Fruit fly (Drosophila melanogaster) whole organism, embryonic: Measurements from ENCODE around the gene Scm.

Source experiments
- Aef1 ChIP-seq: fragments of 200-800 bp; sonication (Bioruptor generic); IDR thresholded peaks from 3 replicates; pipeline ENCODE4 v1.3.6; 2022; ENCODE audit warnings: missing biosample characterization, missing genetic modification characterization
- Blimp-1 ChIP-seq: fragments of 200-800 bp; sonication (Bioruptor generic); optimal IDR thresholded peaks from 3 replicates; lab custom pipeline; 2018; ENCODE audit warnings: missing biosample characterization, missing genetic modification characterization, mild to moderate bottlenecking, moderate library complexity, missing genetic modification reagents
- CG12155 ChIP-seq: fragments of 200-800 bp; sonication (Bioruptor generic); optimal IDR thresholded peaks from 3 replicates; lab custom pipeline; 2016; ENCODE audit warnings: missing biosample characterization, missing genetic modification characterization
- CG12769 ChIP-seq: fragments of 200-800 bp; sonication (Bioruptor generic); optimal IDR thresholded peaks from 2 replicates; lab custom pipeline; 2019; ENCODE audit warnings: missing biosample characterization, mild to moderate bottlenecking, missing genetic modification characterization, moderate library complexity
- CG13775 ChIP-seq: fragments of 200-800 bp; sonication (Bioruptor generic); optimal IDR thresholded peaks from 3 replicates; lab custom pipeline; 2017; ENCODE audit warnings: missing biosample characterization, mild to moderate bottlenecking, missing genetic modification characterization
- CG13894 ChIP-seq: fragments of 200-800 bp; sonication (Bioruptor generic); optimal IDR thresholded peaks from 3 replicates; lab custom pipeline; 2018; ENCODE audit warnings: missing biosample characterization, mild to moderate bottlenecking, missing genetic modification characterization, moderate library complexity
- CG14014 ChIP-seq: fragments of 200-800 bp; sonication (Bioruptor generic); IDR thresholded peaks from 2 replicates; pipeline ENCODE4 v1.3.6; 2022; ENCODE audit warnings: missing biosample characterization, missing genetic modification characterization
- CG14050 ChIP-seq: fragments of 200-800 bp; sonication (Bioruptor generic); IDR thresholded peaks from 3 replicates; pipeline ENCODE4 v1.3.6; 2022; ENCODE audit warnings: missing biosample characterization, missing genetic modification characterization
- CG14441 ChIP-seq: fragments of 200-800 bp; sonication (Bioruptor generic); IDR thresholded peaks from 2 replicates; pipeline ENCODE4 v1.3.6; 2022; ENCODE audit warnings: missing biosample characterization, missing genetic modification characterization
- CG15479 ChIP-seq: fragments of 200-800 bp; sonication (Bioruptor generic); optimal IDR thresholded peaks from 3 replicates; lab custom pipeline; 2019; ENCODE audit warnings: missing biosample characterization, mild to moderate bottlenecking, missing genetic modification characterization, moderate library complexity
- CG16813 ChIP-seq: fragments of 200-800 bp; sonication (Bioruptor generic); IDR thresholded peaks from 3 replicates; pipeline ENCODE4 v1.3.6; 2022; ENCODE audit warnings: missing biosample characterization, missing genetic modification characterization; ENCODE audit not compliant: partially characterized antibody
- CG18599 ChIP-seq: fragments of 200-800 bp; sonication (Bioruptor generic); optimal IDR thresholded peaks from 3 replicates; lab custom pipeline; 2017; ENCODE audit warnings: missing biosample characterization, missing genetic modification characterization, mild to moderate bottlenecking, moderate library complexity, missing genetic modification reagents
- CG2116 ChIP-seq: fragments of 200-800 bp; sonication (Bioruptor generic); optimal IDR thresholded peaks from 3 replicates; lab custom pipeline; 2018; ENCODE audit warnings: missing biosample characterization, mild to moderate bottlenecking, missing genetic modification characterization
- CG2199 ChIP-seq: fragments of 200-800 bp; sonication (Bioruptor generic); IDR thresholded peaks from 3 replicates; pipeline ENCODE4 v1.3.6; 2022; ENCODE audit warnings: missing biosample characterization, missing genetic modification characterization
- CG31224 ChIP-seq: fragments of 200-800 bp; sonication (Bioruptor generic); IDR thresholded peaks from 2 replicates; pipeline ENCODE4 v1.3.6; 2022; ENCODE audit warnings: missing biosample characterization, missing genetic modification characterization
- CG3838 ChIP-seq: fragments of 200-800 bp; sonication (Bioruptor generic); optimal IDR thresholded peaks from 3 replicates; lab custom pipeline; 2016; ENCODE audit warnings: missing biosample characterization, missing genetic modification characterization
- CG6272 ChIP-seq: fragments of 200-800 bp; sonication (Bioruptor generic); IDR thresholded peaks from 2 replicates; pipeline ENCODE4 v1.3.6; 2022; ENCODE audit warnings: missing biosample characterization, missing genetic modification characterization
- CG6689 ChIP-seq: fragments of 200-800 bp; sonication (Bioruptor generic); IDR thresholded peaks from 2 replicates; pipeline ENCODE4 v1.3.6; 2022; ENCODE audit warnings: missing biosample characterization, missing genetic modification characterization
- CG7786 ChIP-seq: fragments of 200-800 bp; sonication (Bioruptor generic); optimal IDR thresholded peaks from 2 replicates; lab custom pipeline; 2016; ENCODE audit warnings: missing biosample characterization, missing genetic modification characterization
- CG8944 ChIP-seq: fragments of 200-800 bp; sonication (Bioruptor generic); optimal IDR thresholded peaks from 3 replicates; lab custom pipeline; 2016; ENCODE audit warnings: missing biosample characterization, missing genetic modification characterization
- Deaf1 ChIP-seq: fragments of 200-800 bp; optimal IDR thresholded peaks from 3 replicates; lab custom pipeline; 2019; ENCODE audit warnings: missing biosample characterization, mild to moderate bottlenecking, missing genetic modification characterization, moderate library complexity
- Dref ChIP-seq: fragments of 200-800 bp; sonication (Bioruptor generic); IDR thresholded peaks from 2 replicates; pipeline ENCODE4 v1.3.6; 2022; ENCODE audit warnings: missing biosample characterization, missing genetic modification characterization
- Drgx ChIP-seq: fragments of 200-800 bp; sonication (Bioruptor generic); IDR thresholded peaks from 2 replicates; pipeline ENCODE4 v1.3.6; 2022; ENCODE audit warnings: missing biosample characterization, missing genetic modification characterization
- E2f1 ChIP-seq: fragments of 200-800 bp; sonication (Bioruptor generic); IDR thresholded peaks from 2 replicates; pipeline ENCODE4 v1.3.6; 2022; ENCODE audit warnings: missing biosample characterization, missing genetic modification characterization
- Med ChIP-seq: fragments of 200-800 bp; sonication (Bioruptor generic); peaks from one replicate; lab custom pipeline; 2016; ENCODE audit warnings: missing biosample characterization, missing genetic modification characterization, mild to moderate bottlenecking, inconsistent platforms, moderate library complexity
- Mrtf ChIP-seq: fragments of 200-800 bp; sonication (Bioruptor generic); IDR thresholded peaks from 3 replicates; pipeline ENCODE4 v1.3.6; 2022; ENCODE audit warnings: missing biosample characterization, missing genetic modification characterization
- NC2β ChIP-seq: fragments of 200-800 bp; sonication (Bioruptor generic); optimal IDR thresholded peaks from 2 replicates; lab custom pipeline; 2016; ENCODE audit warnings: missing biosample characterization, missing genetic modification characterization
- NfI ChIP-seq: fragments of 200-800 bp; sonication (Bioruptor generic); optimal IDR thresholded peaks from 3 replicates; lab custom pipeline; 2018; ENCODE audit warnings: missing biosample characterization, mild to moderate bottlenecking, missing genetic modification characterization, moderate library complexity
- Rx ChIP-seq: fragments of 200-800 bp; sonication (Bioruptor generic); IDR thresholded peaks from 2 replicates; pipeline ENCODE4 v1.3.6; 2022; ENCODE audit warnings: missing biosample characterization, missing genetic modification characterization
- Sry-δ ChIP-seq: fragments of 200-800 bp; sonication (Bioruptor generic); optimal IDR thresholded peaks from 2 replicates; lab custom pipeline; 2016; ENCODE audit warnings: missing biosample characterization, missing genetic modification characterization
- Taf1 ChIP-seq: fragments of 200-800 bp; sonication (Bioruptor generic); IDR thresholded peaks from 2 replicates; pipeline ENCODE4 v1.3.6; 2022; ENCODE audit warnings: missing biosample characterization, missing genetic modification characterization
- Trl ChIP-seq, 3 experiments: fragments of >200 bp in 2 of 3; fragments of 200-800 bp in 1 of 3; sonication (Bioruptor generic) in 1 of 3; optimal IDR thresholded peaks; 2 replicates in 1 of 3; 3 replicates in 2 of 3; lab custom pipeline; 2016 to 2017; ENCODE audit warnings: missing biosample characterization in 1 of 3, missing genetic modification characterization in 1 of 3
- Xbp1 ChIP-seq: fragments of 200-800 bp; sonication (Bioruptor generic); optimal IDR thresholded peaks from 3 replicates; lab custom pipeline; 2016; ENCODE audit warnings: missing biosample characterization, mild to moderate bottlenecking, missing genetic modification characterization
- cas ChIP-seq: fragments of 200-800 bp; sonication (Bioruptor generic); IDR thresholded peaks from 2 replicates; pipeline ENCODE4 v1.3.6; 2022; ENCODE audit warnings: missing biosample characterization, missing genetic modification characterization
- eve ChIP-seq, 2 experiments: fragments of >200 bp; optimal IDR thresholded peaks; 2 replicates each; lab custom pipeline; 2017; ENCODE audit warnings: missing biosample characterization in 2 of 2, missing genetic modification characterization in 2 of 2
- exex ChIP-seq: fragments of 200-800 bp; sonication (Bioruptor generic); optimal IDR thresholded peaks from 4 replicates; lab custom pipeline; 2018; ENCODE audit warnings: missing biosample characterization, mild to moderate bottlenecking, missing genetic modification characterization, moderate library complexity
- fd102C ChIP-seq: fragments of 200-800 bp; sonication (Bioruptor generic); optimal IDR thresholded peaks from 2 replicates; lab custom pipeline; 2018; ENCODE audit warnings: missing biosample characterization, mild to moderate bottlenecking, missing genetic modification characterization, moderate library complexity
- gem ChIP-seq: fragments of 200-800 bp; sonication (Bioruptor generic); optimal IDR thresholded peaks from 2 replicates; lab custom pipeline; 2019; ENCODE audit warnings: missing biosample characterization, mild to moderate bottlenecking, missing genetic modification characterization, moderate library complexity
- hb ChIP-seq: fragments of 200-800 bp; sonication (Bioruptor generic); IDR thresholded peaks from 3 replicates; pipeline ENCODE4 v1.3.6; 2022; ENCODE audit warnings: missing biosample characterization, missing genetic modification characterization; ENCODE audit not compliant: partially characterized antibody
- jigr1 ChIP-seq: fragments of 200-800 bp; sonication (Bioruptor generic); IDR thresholded peaks from 3 replicates; pipeline ENCODE4 v1.3.6; 2022; ENCODE audit warnings: missing biosample characterization, missing genetic modification characterization
- kah ChIP-seq: fragments of 200-800 bp; sonication (Bioruptor generic); optimal IDR thresholded peaks from 2 replicates; lab custom pipeline; 2018; ENCODE audit warnings: missing biosample characterization, mild to moderate bottlenecking, missing genetic modification characterization
- maf-S ChIP-seq: fragments of 200-800 bp; sonication (Bioruptor generic); optimal IDR thresholded peaks from 2 replicates; lab custom pipeline; 2016; ENCODE audit warnings: missing biosample characterization, missing genetic modification characterization
- odd ChIP-seq: fragments of 200-800 bp; sonication (Bioruptor generic); optimal IDR thresholded peaks from 2 replicates; lab custom pipeline; 2017; ENCODE audit warnings: missing biosample characterization, mild to moderate bottlenecking, missing genetic modification characterization
- sd ChIP-seq: fragments of 200-800 bp; sonication (Bioruptor generic); optimal IDR thresholded peaks from 3 replicates; lab custom pipeline; 2018; ENCODE audit warnings: missing biosample characterization, mild to moderate bottlenecking, missing genetic modification characterization, moderate library complexity
- so ChIP-seq: fragments of 200-800 bp; sonication (Bioruptor generic); IDR thresholded peaks from 3 replicates; pipeline ENCODE4 v1.3.6; 2022; ENCODE audit warnings: missing biosample characterization, missing genetic modification characterization
- tin ChIP-seq: fragments of 200-800 bp; sonication (Bioruptor generic); optimal IDR thresholded peaks from 3 replicates; lab custom pipeline; 2016; ENCODE audit warnings: missing biosample characterization, missing genetic modification characterization
- trh ChIP-seq: fragments of 200-800 bp; sonication (Bioruptor generic); optimal IDR thresholded peaks from 2 replicates; lab custom pipeline; 2016; ENCODE audit warnings: missing biosample characterization, missing genetic modification characterization
- twi ChIP-seq: fragments of 200-800 bp; optimal IDR thresholded peaks from 2 replicates; lab custom pipeline; 2019; ENCODE audit warnings: missing biosample characterization, mild to moderate bottlenecking, missing genetic modification characterization, moderate library complexity
- unc-4 ChIP-seq: fragments of 200-800 bp; sonication (Bioruptor generic); IDR thresholded peaks from 2 replicates; pipeline ENCODE4 v1.3.6; 2022; ENCODE audit warnings: missing biosample characterization, missing genetic modification characterization; ENCODE audit not compliant: partially characterized antibody
- wor ChIP-seq: fragments of 200-800 bp; sonication (Bioruptor generic); IDR thresholded peaks from 2 replicates; pipeline ENCODE4 v1.3.6; 2022; ENCODE audit warnings: missing biosample characterization, missing genetic modification characterization
- yki ChIP-seq: fragments of >200 bp; optimal IDR thresholded peaks from 3 replicates; lab custom pipeline; 2018
- zen2 ChIP-seq: fragments of 200-800 bp; sonication (Bioruptor generic); IDR thresholded peaks from 3 replicates; pipeline ENCODE4 v1.3.6; 2022; ENCODE audit warnings: missing biosample characterization, missing genetic modification characterization; ENCODE audit not compliant: partially characterized antibody
- zfh1 ChIP-seq: fragments of 200-800 bp; sonication (Bioruptor generic); IDR thresholded peaks from 3 replicates; pipeline ENCODE4 v1.3.6; 2022; ENCODE audit warnings: missing biosample characterization, missing genetic modification characterization

Gene Scm

DNA sequence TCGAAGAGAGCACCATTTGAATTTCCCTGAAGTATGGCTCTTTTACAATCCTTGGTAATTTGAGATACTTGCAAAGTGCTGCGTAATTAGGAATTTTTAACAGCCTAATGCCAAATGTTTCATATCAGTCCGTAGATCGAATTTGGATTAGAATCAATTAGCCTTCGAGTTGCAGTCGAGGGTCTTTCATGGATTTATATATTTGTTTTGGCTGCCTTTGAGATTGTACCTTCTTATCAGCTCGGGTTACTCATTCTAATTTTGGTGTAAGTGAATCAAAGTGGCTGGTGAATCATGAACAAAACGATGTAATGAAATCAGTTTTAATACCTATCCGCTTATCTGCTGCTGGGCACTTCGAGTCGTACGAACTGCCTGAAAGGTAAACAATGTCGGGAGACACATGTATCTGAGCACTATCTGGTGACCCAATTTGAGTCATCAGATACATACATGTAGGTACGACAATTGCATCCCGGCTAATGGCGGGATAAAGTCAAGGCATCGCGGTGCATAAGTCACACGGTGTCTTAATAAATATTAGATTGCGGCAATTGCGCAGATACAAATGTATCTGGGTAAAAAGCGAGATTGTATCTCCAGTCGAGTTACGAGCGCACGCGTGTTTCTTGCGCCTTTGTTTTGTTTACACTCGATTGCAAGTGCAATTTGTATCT lies 41.6 kb downstream of the Scm start (continued):
- TF ChIP-seq hb: no peak
- no peak for TF ChIP-seq CG2199
- no peak for TF ChIP-seq sd (tag; lab: Kevin White, UChicago)
- no peak for TF ChIP-seq CG12769
- TF ChIP-seq Trl (optimal IDR thresholded peaks at IDR 0.05; lab: Kevin White, UChicago): no peak
- no peak for TF ChIP-seq Trl (GFP tag; optimal IDR thresholded peaks at IDR 0.05; lab: Kevin White, UChicago)
- TF ChIP-seq tin (GFP tag; lab: Kevin White, UChicago): no peak
- TF ChIP-seq zfh1 (GFP tag; lab: Robert Waterston, UW): no peak
- no peak for TF ChIP-seq cas (GFP tag; lab: Robert Waterston, UW)
- TF ChIP-seq Sry-δ (GFP tag; lab: Kevin White, UChicago): no peak
- TF ChIP-seq CG2116 (GFP tag; lab: Kevin White, UChicago): no peak
- TF ChIP-seq CG15479 (GFP tag; lab: Kevin White, UChicago): peak; percentile 89
- TF ChIP-seq CG31224: no peak
- no peak for TF ChIP-seq wor (GFP tag; lab: Robert Waterston, UW)
- TF ChIP-seq Aef1 (GFP tag; lab: Robert Waterston, UW): no peak
- TF ChIP-seq Dref (GFP tag; lab: Robert Waterston, UW): no peak
- no peak for TF ChIP-seq NC2β (GFP tag; lab: Kevin White, UChicago)
- no peak for TF ChIP-seq CG6689
- no peak for TF ChIP-seq CG16813
- peak in 1 of 2 experiments; percentile 69 for TF ChIP-seq eve (GFP tag; optimal IDR thresholded peaks at IDR 0.05; lab: Kevin White, UChicago)
- no peak; the same call in 1 of the 2 replicates for TF ChIP-seq CG14014
- no peak for TF ChIP-seq twi
- TF ChIP-seq CG13894 (tag; lab: Kevin White, UChicago): no peak
- TF ChIP-seq unc-4 (GFP tag; lab: Robert Waterston, UW): no peak
- no peak for TF ChIP-seq CG7786
- TF ChIP-seq Rx (GFP tag; lab: Robert Waterston, UW): no peak
- TF ChIP-seq maf-S (GFP tag; lab: Kevin White, UChicago): no peak
- no peak for TF ChIP-seq Blimp-1 (GFP tag; lab: Kevin White, UChicago)
- TF ChIP-seq CG12155: no peak
- TF ChIP-seq CG6272: no peak
- no peak for TF ChIP-seq CG18599
- TF ChIP-seq CG14050 (GFP tag; lab: Robert Waterston, UW): no peak
- TF ChIP-seq gem (tag; lab: Kevin White, UChicago): no peak
- no peak for TF ChIP-seq zen2 (GFP tag; lab: Robert Waterston, UW)
- TF ChIP-seq exex (tag; lab: Kevin White, UChicago): peak; percentile 65
- TF ChIP-seq NfI (GFP tag; lab: Kevin White, UChicago): no peak
- no peak for TF ChIP-seq jigr1 (GFP tag; lab: Robert Waterston, UW)

DNA sequence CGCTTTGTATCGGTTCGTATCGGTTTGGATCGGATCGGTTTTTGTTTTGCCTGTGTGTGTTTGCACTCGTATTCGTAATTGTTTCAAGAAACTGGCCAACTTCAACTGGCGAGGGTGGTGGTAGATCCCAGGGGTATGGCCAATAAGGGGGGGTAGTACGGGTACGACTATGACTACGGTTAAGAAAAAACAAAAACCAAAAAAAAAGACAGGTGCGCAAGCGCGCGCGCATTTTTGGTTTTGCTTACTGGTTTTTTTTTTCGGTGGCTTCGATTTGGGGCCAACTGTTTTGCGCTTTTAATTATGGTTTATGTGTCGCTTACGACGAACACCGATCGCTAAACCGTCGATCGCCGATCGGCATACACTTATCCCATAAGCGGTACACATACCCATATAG lies 42.6 kb downstream of the Scm start:
- TF ChIP-seq CG13775 (GFP tag; lab: Kevin White, UChicago) (no peak), CG14441 (GFP tag; lab: Robert Waterston, UW) (no peak), CG8944 (GFP tag; lab: Kevin White, UChicago) (no peak), E2f1 (GFP tag; lab: Robert Waterston, UW) (no peak), fd102C (GFP tag; lab: Kevin White, UChicago) (no peak), Taf1 (GFP tag; lab: Robert Waterston, UW) (no peak), yki (lab: Kevin White, UChicago) (no peak), eve (GFP tag; optimal IDR thresholded peaks at IDR 0.05; lab: Kevin White, UChicago) (no peak), Med (GFP tag; lab: Kevin White, UChicago) (no peak), CG3838 (no peak), CG13894 (tag; lab: Kevin White, UChicago) (peak; percentile 58), Mrtf (GFP tag; lab: Robert Waterston, UW) (no peak), so (no peak), Deaf1 (peak; percentile 17), odd (no peak), kah (GFP tag; lab: Kevin White, UChicago) (no peak), Drgx (GFP tag; lab: Robert Waterston, UW) (peak; percentile 30; the same call in 1 of the 2 replicates), Xbp1 (GFP tag; lab: Kevin White, UChicago) (no peak), trh (no peak)
